Worm (Caenorhabditis elegans): Measurements from ENCODE around the gene clec-202.
A peak's percentile ranks its signal among the peaks of the same experiment; 100 is the strongest.

Gene clec-202

DNA sequence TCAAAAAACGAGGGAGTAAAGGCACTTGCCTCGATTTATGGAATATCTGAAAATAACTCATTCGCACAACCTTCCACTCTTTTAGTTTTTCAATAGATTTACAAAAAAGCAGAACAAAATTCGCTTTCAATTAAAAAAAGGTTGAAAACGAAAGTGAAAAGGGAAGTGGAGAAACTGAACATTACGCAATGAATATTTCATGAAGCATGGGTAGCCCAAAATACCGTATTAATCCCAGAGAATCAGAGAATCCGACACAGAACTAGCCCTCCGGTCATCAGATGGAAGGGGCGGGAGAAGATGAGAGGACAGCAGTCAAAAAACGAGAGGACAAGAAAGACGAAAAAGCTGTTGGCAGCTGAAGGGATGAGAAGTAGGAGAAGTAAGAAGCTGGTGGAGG is 10.2 kb downstream of the clec-202 start, which contains the start of gene C30H6.5:
TSS of gene C30H6.5 (plus strand) at position 301 of the 400 bp plus-strand sequence.
- TF ChIP-seq ceh-9 (tag; optimal IDR thresholded peaks at IDR 0.05) (no peak), pros-1 (tag; optimal IDR thresholded peaks at IDR 0.05) (no peak), ceh-14 (tag; optimal IDR thresholded peaks at IDR 0.05) (no peak), hlh-15 (tag; optimal IDR thresholded peaks at IDR 0.05) (no peak), K02D7.2 (tag; optimal IDR thresholded peaks at IDR 0.05) (no peak), C08G9.2 (tag; optimal IDR thresholded peaks at IDR 0.05) (no peak), hlh-6 (tag; optimal IDR thresholded peaks at IDR 0.05) (no peak), ztf-16 (tag; optimal IDR thresholded peaks at IDR 0.05) (no peak), sox-4 (tag; optimal IDR thresholded peaks at IDR 0.05) (no peak)

DNA sequence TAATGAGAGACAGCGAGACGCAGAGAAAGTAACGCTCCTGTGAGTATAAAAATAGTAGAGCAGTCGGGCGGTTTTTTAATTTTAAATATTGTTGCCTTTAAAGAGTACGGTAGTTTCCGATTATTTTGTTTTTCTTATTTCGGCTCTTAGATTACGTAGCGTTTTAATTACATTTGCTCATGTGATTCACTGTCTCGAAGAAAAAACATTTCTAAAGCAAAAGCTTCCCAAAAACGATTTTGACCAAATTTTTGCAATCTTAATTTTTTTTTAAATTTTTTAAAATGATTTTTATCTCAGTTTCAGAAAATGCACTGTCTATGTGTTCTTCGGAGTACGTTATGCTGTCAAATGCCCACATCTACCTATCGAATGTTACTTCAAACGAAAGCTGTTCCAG is 14.9 kb downstream of the clec-202 start, which contains the start of gene haf-1:
TSS of gene haf-1 (plus strand) at position 301 of the 400 bp plus-strand sequence.
- TF ChIP-seq fkh-10 (GFP tag; optimal IDR thresholded peaks at IDR 0.05) (no peak), ceh-14 (tag; optimal IDR thresholded peaks at IDR 0.05) (no peak), zip-5 (tag; optimal IDR thresholded peaks at IDR 0.05) (no peak), unc-3 (GFP tag; conservative IDR thresholded peaks at IDR 0.05) (no peak), unc-3 (tag; optimal IDR thresholded peaks at IDR 0.05) (no peak), syd-9 (tag; optimal IDR thresholded peaks at IDR 0.05) (no peak), lin-11 (tag; optimal IDR thresholded peaks at IDR 0.05) (no peak), odd-2 (tag; optimal IDR thresholded peaks at IDR 0.05) (no peak), nhr-232 (tag; optimal IDR thresholded peaks at IDR 0.05) (no peak), lim-6 (tag; optimal IDR thresholded peaks at IDR 0.05) (no peak), C38D4.7 (GFP tag; optimal IDR thresholded peaks at IDR 0.05) (no peak), eyg-1 (tag; optimal IDR thresholded peaks at IDR 0.05) (no peak), ceh-18 (tag; optimal IDR thresholded peaks at IDR 0.05) (no peak), tbx-7 (tag; optimal IDR thresholded peaks at IDR 0.05) (no peak), unc-86 (tag; optimal IDR thresholded peaks at IDR 0.05) (no peak), pha-4 (tag; optimal IDR thresholded peaks at IDR 0.05) (no peak)

DNA sequence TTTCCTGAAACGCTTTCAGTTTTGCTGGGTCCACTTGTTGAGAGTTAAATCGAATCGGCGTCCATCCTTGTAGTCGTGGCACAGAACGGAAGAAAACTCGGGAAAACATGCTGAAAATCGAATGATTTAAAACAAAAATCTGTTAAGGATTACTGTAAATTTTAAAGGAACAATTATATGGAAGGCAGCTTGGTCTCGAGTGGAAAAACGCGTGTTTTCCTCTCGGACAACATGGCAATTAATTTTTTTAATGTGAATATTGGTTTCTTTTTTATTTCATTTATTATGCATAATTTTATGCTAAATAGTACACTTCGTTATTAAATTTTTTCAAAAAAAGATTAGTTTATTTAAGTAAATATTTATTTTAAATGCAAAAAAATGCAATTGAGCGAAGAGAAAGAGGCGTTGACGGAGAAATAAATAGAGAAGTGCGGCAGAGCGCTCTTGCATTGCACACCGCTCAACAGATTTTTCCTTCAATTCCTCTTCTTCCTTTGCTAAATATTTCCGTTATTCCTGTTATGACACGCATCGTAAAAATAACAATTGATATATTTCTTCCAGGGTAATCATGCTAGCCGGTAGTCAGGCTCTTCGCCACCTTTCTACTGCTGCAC is 18.9 kb downstream of the clec-202 start, which contains the start of the genes C30H6.9 and dlat-2:
TSS of gene C30H6.9 (minus strand) at position 110 of the 620 bp plus-strand sequence.
TSS of gene dlat-2 (plus strand) at position 566 of the 620 bp plus-strand sequence.
- TF ChIP-seq ceh-31 (tag; optimal IDR thresholded peaks at IDR 0.05) (peak; percentile 31), ref-2 (tag; optimal IDR thresholded peaks at IDR 0.05) (no peak)

DNA sequence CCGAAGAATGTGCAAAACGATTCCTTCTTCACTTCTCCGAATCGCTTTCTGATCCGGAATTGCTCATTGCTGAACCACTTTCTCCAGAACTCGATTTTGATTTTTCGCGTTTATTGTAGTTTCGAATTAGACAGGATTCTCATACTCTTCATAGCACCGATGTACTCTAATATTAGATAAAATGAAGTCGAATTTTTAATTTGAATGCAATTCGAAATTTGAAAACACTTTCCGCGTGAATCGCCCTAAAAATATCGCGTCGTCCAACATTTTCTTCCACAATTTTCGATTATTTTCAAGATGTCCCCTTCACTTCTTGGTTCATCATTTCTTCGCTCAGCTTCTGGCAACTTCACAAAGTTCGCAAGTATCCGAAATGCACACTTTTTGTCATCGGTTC is 20.8 kb downstream of the clec-202 start, which contains the start of gene C30H6.8:
TSS of gene C30H6.8 (plus strand) at position 301 of the 400 bp plus-strand sequence.
- TF ChIP-seq pax-1 (tag; optimal IDR thresholded peaks at IDR 0.05), result no peak
- no peak for TF ChIP-seq hlh-8 (tag; optimal IDR thresholded peaks at IDR 0.05)
- TF ChIP-seq nfya-1 (tag; optimal IDR thresholded peaks at IDR 0.05), result no peak
- TF ChIP-seq ceh-18 (tag; optimal IDR thresholded peaks at IDR 0.05), result no peak
- no peak for TF ChIP-seq pag-3 (tag; optimal IDR thresholded peaks at IDR 0.05; ENCODE audit: borderline replicate concordance)
- TF ChIP-seq Y22D7AL.16 (tag; optimal IDR thresholded peaks at IDR 0.05), result no peak
- TF ChIP-seq ceh-6 (GFP tag; optimal IDR thresholded peaks at IDR 0.05), result no peak
- TF ChIP-seq ceh-34 (tag; optimal IDR thresholded peaks at IDR 0.05), result no peak
- no peak for TF ChIP-seq tbx-7 (tag; optimal IDR thresholded peaks at IDR 0.05)
- no peak for TF ChIP-seq ceh-48 (tag; optimal IDR thresholded peaks at IDR 0.05)
- TF ChIP-seq T23F11.4 (GFP tag; optimal IDR thresholded peaks at IDR 0.05), result no peak
- TF ChIP-seq ceh-19 (GFP tag; optimal IDR thresholded peaks at IDR 0.05), result no peak
- TF ChIP-seq npax-4 (tag; optimal IDR thresholded peaks at IDR 0.05), result no peak
- no peak for TF ChIP-seq ztf-16 (tag; optimal IDR thresholded peaks at IDR 0.05)
- no peak for TF ChIP-seq sox-2 (GFP tag; IDR thresholded peaks at IDR 0.05)
- TF ChIP-seq rnt-1 (tag; optimal IDR thresholded peaks at IDR 0.05), result no peak
